1 fruit fly cellular context compared by ENCODE assay signal in the genomic region with DNA sequence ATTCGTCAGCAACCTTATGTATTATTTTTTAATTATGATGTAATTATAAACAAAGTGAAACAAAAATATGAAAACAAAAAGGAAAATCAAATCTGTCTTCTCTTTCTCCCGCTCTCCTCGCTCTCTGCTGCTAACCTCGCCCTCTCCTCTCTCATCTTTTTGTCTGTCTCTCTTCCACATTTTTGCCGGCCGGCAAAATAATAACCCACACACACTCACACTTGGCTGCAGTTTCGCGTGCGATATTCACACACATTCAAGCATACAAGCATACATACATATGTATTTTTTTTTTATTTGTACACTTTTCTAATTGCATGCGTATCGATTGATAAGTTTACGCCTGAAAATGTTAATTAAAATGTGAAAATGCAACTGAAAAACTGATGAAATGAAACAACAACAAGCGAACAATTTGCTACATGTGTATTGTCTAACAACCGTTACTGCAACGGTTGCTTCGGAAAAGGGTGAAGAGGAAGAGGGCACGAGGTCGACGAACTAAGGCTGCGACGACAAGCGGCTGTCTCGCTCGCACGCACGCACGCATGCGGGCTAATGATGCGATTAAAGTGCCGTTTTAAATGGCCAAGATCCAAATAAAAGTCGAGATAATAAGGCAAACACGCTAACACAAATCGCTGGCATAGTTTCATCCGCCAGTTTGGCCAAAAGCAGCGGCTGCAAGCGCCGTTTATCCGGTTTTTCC.
A peak's percentile ranks its signal among the peaks of the same experiment; 100 is the strongest.
TF ChIP-seq lines count a peak whose summit lies in the region.

No protein-coding gene starts in this region.

TF ChIP-seq in whole organism, embryonic, 481 proteins besides CTCF, POLR2A, EP300 and RAD21 (continued from another document):
- TF ChIP-seq CHES-1-like (GFP tag; optimal IDR thresholded peaks at IDR 0.05; lab: Kevin White, UChicago) = peak; percentile 0
- TF ChIP-seq CG9932 (GFP tag; IDR thresholded peaks at IDR 0.05; lab: Robert Waterston, UW) = no peak
- peak; percentile 96 for TF ChIP-seq Hr39 (optimal IDR thresholded peaks at IDR 0.05; lab: Kevin White, UChicago)
- peak; percentile 68 for TF ChIP-seq Vsx1 (GFP tag; optimal IDR thresholded peaks at IDR 0.05; lab: Kevin White, UChicago)
- TF ChIP-seq Trl (optimal IDR thresholded peaks at IDR 0.05; lab: Kevin White, UChicago) = peak; percentile 65 to 82
- TF ChIP-seq Trl (GFP tag; optimal IDR thresholded peaks at IDR 0.05; lab: Kevin White, UChicago) = no peak
- no peak; the same call in 1 of the 2 replicates for TF ChIP-seq Rfx (GFP tag; IDR thresholded peaks at IDR 0.05; lab: Robert Waterston, UW)
- TF ChIP-seq pros (GFP tag; optimal IDR thresholded peaks at IDR 0.05; lab: Kevin White, UChicago) = peak; percentile 43
- peak; percentile 63 for TF ChIP-seq corto (GFP tag; optimal IDR thresholded peaks at IDR 0.05; lab: Kevin White, UChicago)
- peak; percentile 2 for TF ChIP-seq zen (tag; optimal IDR thresholded peaks at IDR 0.05; lab: Kevin White, UChicago)
- no peak for TF ChIP-seq da (GFP tag; optimal IDR thresholded peaks at IDR 0.05; lab: Kevin White, UChicago)
- TF ChIP-seq cg (GFP tag; optimal IDR thresholded peaks at IDR 0.05; lab: Kevin White, UChicago) = peak; percentile 72
- TF ChIP-seq CG1832 (GFP tag; optimal IDR thresholded peaks at IDR 0.05; lab: Kevin White, UChicago) = peak; percentile 70
- TF ChIP-seq CG7372 (GFP tag; IDR thresholded peaks at IDR 0.05; lab: Robert Waterston, UW) = no peak
- peak; percentile 88 for TF ChIP-seq abd-A (tag; optimal IDR thresholded peaks at IDR 0.05; lab: Kevin White, UChicago)
- 0 out of 3 replicates have a peak, but pooled peaks have one; percentile 43 for TF ChIP-seq ci (GFP tag; IDR thresholded peaks at IDR 0.05; lab: Robert Waterston, UW)
- no peak for TF ChIP-seq CG7357 (GFP tag; IDR thresholded peaks at IDR 0.05; lab: Robert Waterston, UW)
- TF ChIP-seq CG6813 (GFP tag; optimal IDR thresholded peaks at IDR 0.05; lab: Kevin White, UChicago) = no peak
- peak; percentile 17 for TF ChIP-seq CG15479 (GFP tag; optimal IDR thresholded peaks at IDR 0.05; lab: Kevin White, UChicago)
- 0 out of 2 replicates have a peak, but pooled peaks have one; percentile 40 for TF ChIP-seq rib (GFP tag; IDR thresholded peaks at IDR 0.05; lab: Robert Waterston, UW)
- TF ChIP-seq trh (GFP tag; optimal IDR thresholded peaks at IDR 0.05; lab: Kevin White, UChicago) = no peak
- peak; percentile 50 for TF ChIP-seq CG4360 (GFP tag; IDR thresholded peaks at IDR 0.05; lab: Robert Waterston, UW)
- peak; percentile 53 for TF ChIP-seq Med (GFP tag; lab: Kevin White, UChicago)
- TF ChIP-seq Ada2b (GFP tag; IDR thresholded peaks at IDR 0.05; lab: Robert Waterston, UW) = no peak
- peak; percentile 48 for TF ChIP-seq oc (tag; optimal IDR thresholded peaks at IDR 0.05; lab: Kevin White, UChicago)
- no peak for TF ChIP-seq ase (GFP tag; IDR thresholded peaks at IDR 0.05; lab: Robert Waterston, UW)
- TF ChIP-seq hth (optimal IDR thresholded peaks at IDR 0.05; lab: Kevin White, UChicago) = no peak
- TF ChIP-seq Awh (GFP tag; IDR thresholded peaks at IDR 0.05; lab: Robert Waterston, UW) = peak; percentile 77
- peak; percentile 72 for TF ChIP-seq CG17385 (GFP tag; optimal IDR thresholded peaks at IDR 0.05; lab: Kevin White, UChicago)
- TF ChIP-seq sob (GFP tag; IDR thresholded peaks at IDR 0.05; lab: Robert Waterston, UW) = peak; percentile 27; the same call in 1 of the 2 replicates
- TF ChIP-seq gcm (GFP tag; optimal IDR thresholded peaks at IDR 0.05; lab: Kevin White, UChicago) = peak; percentile 57
- TF ChIP-seq D19A (tag; optimal IDR thresholded peaks at IDR 0.05; lab: Kevin White, UChicago) = no peak
- TF ChIP-seq CG10321 (GFP tag; IDR thresholded peaks at IDR 0.05; lab: Robert Waterston, UW) = peak; percentile 70
- peak in 1 of 2 experiments; percentile 26 for TF ChIP-seq Pdp1 (GFP tag; optimal IDR thresholded peaks at IDR 0.05; lab: Kevin White, UChicago)
- peak; percentile 24 for TF ChIP-seq lbe (GFP tag; optimal IDR thresholded peaks at IDR 0.05; lab: Kevin White, UChicago)
- no peak for TF ChIP-seq CG30403 (GFP tag; optimal IDR thresholded peaks at IDR 0.05; lab: Kevin White, UChicago)
- peak; percentile 56 for TF ChIP-seq Kr (GFP tag; optimal IDR thresholded peaks at IDR 0.05; lab: Kevin White, UChicago)
- TF ChIP-seq Dad (GFP tag; optimal IDR thresholded peaks at IDR 0.05; lab: Kevin White, UChicago) = no peak
- TF ChIP-seq CG15269 (tag; optimal IDR thresholded peaks at IDR 0.05; lab: Kevin White, UChicago) = peak; percentile 17
- peak; percentile 11 for TF ChIP-seq sqz (GFP tag; optimal IDR thresholded peaks at IDR 0.05; lab: Kevin White, UChicago)
- peak; percentile 71; the same call in 1 of the 3 replicates for TF ChIP-seq CG34422 (GFP tag; IDR thresholded peaks at IDR 0.05; lab: Robert Waterston, UW)
- peak; percentile 12 for TF ChIP-seq CG10979 (tag; optimal IDR thresholded peaks at IDR 0.05; lab: Kevin White, UChicago)
- peak; percentile 57 for TF ChIP-seq ewg (GFP tag; optimal IDR thresholded peaks at IDR 0.05; lab: Kevin White, UChicago)
